Worm (Caenorhabditis elegans) whole organism, young adult: ENCODE results near the gene K10C2.6.

Experiments used
- attf-3 ChIP-seq: fragments of 200-800 bp; sonication (Bioruptor generic); conservative IDR thresholded peaks from 2 replicates; pipeline ENCODE4 v1.3.6; 2022; ENCODE audit warnings: missing genetic modification reagents, missing genetic modification characterization, missing compliant biosample characterization
- lin-35 ChIP-seq, 3 experiments: fragments of 150-350 bp in 2 of 3; sonication (generic microtip) in 1 of 3; optimal IDR thresholded peaks; 2 replicates each; lab custom pipeline; 2014 to 2018; ENCODE audit warnings: missing biosample characterization in 3 of 3, missing genetic modification characterization in 3 of 3, missing genetic modification reagents in 3 of 3
- nfyb-1 ChIP-seq: fragments of 200-800 bp; sonication (Bioruptor generic); IDR thresholded peaks from 2 replicates; pipeline ENCODE4 v1.3.6; 2022; ENCODE audit warnings: missing genetic modification reagents, missing genetic modification characterization, missing compliant biosample characterization
- sdz-38 ChIP-seq: sonication (generic microtip); optimal IDR thresholded peaks from 2 replicates; lab custom pipeline; 2016; ENCODE audit warnings: missing genotype, missing genetic modification characterization, missing compliant biosample characterization
- ztf-6 ChIP-seq: fragments of 200-800 bp; sonication (Bioruptor generic); IDR thresholded peaks from 2 replicates; pipeline ENCODE4 v1.3.6; 2022; ENCODE audit warnings: missing genetic modification reagents, missing genetic modification characterization, missing compliant biosample characterization

DNA sequence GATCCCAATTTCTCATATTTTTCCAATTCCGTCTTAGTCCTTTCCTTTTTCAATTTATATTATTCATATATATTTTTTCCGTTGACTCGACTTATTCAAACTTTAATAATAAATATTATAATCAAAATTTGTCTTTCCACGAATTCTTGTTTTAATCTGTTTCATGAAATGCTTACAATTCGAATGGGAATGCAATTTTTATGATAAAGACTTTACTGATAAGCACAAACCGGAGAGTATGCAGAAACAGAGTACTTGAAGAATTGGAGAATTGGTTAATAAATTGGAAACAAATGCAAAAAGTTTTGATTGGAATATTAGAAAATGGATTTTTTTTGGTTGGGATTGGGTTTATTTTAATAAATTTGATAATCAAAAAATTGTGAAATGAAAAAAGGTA, 43.0 kb upstream of the K10C2.6 start:
- TF ChIP-seq attf-3 (GFP tag; lab: Robert Waterston, UW) = no peak
- no peak for TF ChIP-seq nfyb-1 (GFP tag; lab: Robert Waterston, UW)
- TF ChIP-seq lin-35 (GFP tag; optimal IDR thresholded peaks at IDR 0.05; lab: Kevin White, UChicago) = no peak
- no peak for TF ChIP-seq ztf-6 (GFP tag; lab: Robert Waterston, UW)
- TF ChIP-seq sdz-38 (tag; lab: Kevin White, UChicago) = no peak
